Worm (Caenorhabditis elegans) whole organism, L3 larva: ENCODE results near the gene camt-1.
A peak's percentile ranks its signal among the peaks of the same experiment; 100 is the strongest.

Experiments used
- R02D3.7 ChIP-seq: fragments of 150-350 bp; optimal IDR thresholded peaks from 2 replicates; lab custom pipeline; 2014; ENCODE audit warnings: missing biosample characterization, missing genetic modification characterization
- ZK546.5 ChIP-seq: sonication (generic microtip); optimal IDR thresholded peaks from 2 replicates; lab custom pipeline; 2017; ENCODE audit warnings: missing biosample characterization, missing genetic modification characterization
- ama-1 ChIP-seq: fragments of 150-350 bp; optimal IDR thresholded peaks from 2 replicates; lab custom pipeline; 2018
- ceh-16 ChIP-seq: sonication (generic microtip); optimal IDR thresholded peaks from 2 replicates; lab custom pipeline; 2017; ENCODE audit warnings: missing biosample characterization, missing genetic modification characterization
- ceh-28 ChIP-seq: fragments of 150-350 bp; optimal IDR thresholded peaks from 2 replicates; lab custom pipeline; 2014; ENCODE audit warnings: missing biosample characterization, missing genetic modification reagents, missing genetic modification characterization
- daf-12 ChIP-seq: fragments of 150-350 bp; optimal IDR thresholded peaks from 2 replicates; lab custom pipeline; 2014; ENCODE audit warnings: missing biosample characterization, missing genetic modification reagents, missing genetic modification characterization
- egl-27 ChIP-seq: sonication (generic microtip); optimal IDR thresholded peaks from 4 replicates; lab custom pipeline; 2017; ENCODE audit warnings: missing biosample characterization, missing genetic modification reagents, missing genetic modification characterization
- egl-5 ChIP-seq: fragments of 150-350 bp; optimal IDR thresholded peaks from 2 replicates; lab custom pipeline; 2017; ENCODE audit warnings: missing biosample characterization, missing genetic modification reagents, missing genetic modification characterization, inconsistent platforms
- elt-2 ChIP-seq: sonication (generic microtip); optimal IDR thresholded peaks from 2 replicates; lab custom pipeline; 2016; ENCODE audit warnings: missing genetic modification reagents, mild to moderate bottlenecking, missing genetic modification characterization, missing compliant biosample characterization
- elt-3 ChIP-seq, 3 experiments: fragments of 150-350 bp in 1 of 3; sonication (generic microtip) in 2 of 3; optimal IDR thresholded peaks; 2 replicates in 2 of 3; 4 replicates in 1 of 3; lab custom pipeline; 2014 to 2017; ENCODE audit warnings: missing biosample characterization in 3 of 3, missing genetic modification characterization in 3 of 3
- eor-1 ChIP-seq, 2 experiments: fragments of 150-350 bp; optimal IDR thresholded peaks; 2 replicates each; lab custom pipeline; 2014 to 2018; ENCODE audit warnings: missing biosample characterization in 2 of 2, missing genetic modification characterization in 2 of 2
- fkh-10 ChIP-seq: sonication (generic microtip); optimal IDR thresholded peaks from 2 replicates; lab custom pipeline; 2017; ENCODE audit warnings: missing biosample characterization, missing genetic modification reagents, missing genetic modification characterization
- fos-1 ChIP-seq: fragments of 150-350 bp; optimal IDR thresholded peaks from 2 replicates; lab custom pipeline; 2014; ENCODE audit warnings: missing biosample characterization, missing genetic modification characterization
- lin-15B ChIP-seq: fragments of 150-350 bp; optimal IDR thresholded peaks from 2 replicates; lab custom pipeline; 2014; ENCODE audit warnings: missing biosample characterization, missing genetic modification characterization
- lin-39 ChIP-seq: fragments of 150-350 bp; optimal IDR thresholded peaks from 2 replicates; lab custom pipeline; 2018; ENCODE audit warnings: missing biosample characterization, missing genetic modification reagents, missing genetic modification characterization
- lsy-12 ChIP-seq: sonication (generic microtip); optimal IDR thresholded peaks from 2 replicates; lab custom pipeline; 2016; ENCODE audit warnings: mild to moderate bottlenecking, missing genetic modification characterization, missing compliant biosample characterization
- mdl-1 ChIP-seq: fragments of 150-350 bp; optimal IDR thresholded peaks from 2 replicates; lab custom pipeline; 2014; ENCODE audit warnings: missing biosample characterization, missing genetic modification characterization
- nfya-1 ChIP-seq: sonication (generic microtip); optimal IDR thresholded peaks from 2 replicates; lab custom pipeline; 2017; ENCODE audit warnings: missing genetic modification characterization, mild to moderate bottlenecking, missing compliant biosample characterization, antibody characterized with exemption, moderate library complexity; ENCODE audit not compliant: insufficient read depth
- nhr-11 ChIP-seq: fragments of 150-350 bp; optimal IDR thresholded peaks from 2 replicates; lab custom pipeline; 2014; ENCODE audit warnings: missing biosample characterization, missing genetic modification characterization
- nhr-237 ChIP-seq: fragments of 150-350 bp; optimal IDR thresholded peaks from 2 replicates; lab custom pipeline; 2014; ENCODE audit warnings: missing biosample characterization, missing genetic modification characterization
- nhr-25 ChIP-seq: sonication (generic microtip); optimal IDR thresholded peaks from 2 replicates; lab custom pipeline; 2017; ENCODE audit warnings: missing biosample characterization, missing genetic modification characterization
- nhr-43 ChIP-seq: sonication (generic microtip); optimal IDR thresholded peaks from 2 replicates; lab custom pipeline; 2016; ENCODE audit warnings: mild to moderate bottlenecking, missing genetic modification characterization, missing compliant biosample characterization; ENCODE audit not compliant: poor library complexity, severe bottlenecking
- nhr-76 ChIP-seq: fragments of 150-350 bp; sonication (generic microtip); optimal IDR thresholded peaks from 5 replicates; lab custom pipeline; 2014; ENCODE audit warnings: missing biosample characterization, missing genetic modification characterization
- pha-4 ChIP-seq: fragments of 150-350 bp; optimal IDR thresholded peaks from 2 replicates; lab custom pipeline; 2014; ENCODE audit warnings: missing biosample characterization, missing genetic modification reagents, missing genetic modification characterization
- pqm-1 ChIP-seq: fragments of 150-350 bp; optimal IDR thresholded peaks from 2 replicates; lab custom pipeline; 2017; ENCODE audit warnings: missing biosample characterization, missing genetic modification characterization, inconsistent platforms
- sea-2 ChIP-seq: fragments of 150-350 bp; sonication (generic microtip); optimal IDR thresholded peaks from 4 replicates; lab custom pipeline; 2014; ENCODE audit warnings: missing biosample characterization, missing genetic modification reagents, missing genetic modification characterization
- skn-1 ChIP-seq: fragments of 150-350 bp; optimal IDR thresholded peaks from 2 replicates; lab custom pipeline; 2014; ENCODE audit warnings: missing biosample characterization, missing genetic modification characterization
- snpc-4 ChIP-seq: fragments of 150-350 bp; optimal IDR thresholded peaks from 2 replicates; lab custom pipeline; 2014; ENCODE audit warnings: missing biosample characterization, missing genetic modification characterization
- tbx-2 ChIP-seq: sonication (generic microtip); optimal IDR thresholded peaks from 2 replicates; lab custom pipeline; 2016; ENCODE audit warnings: mild to moderate bottlenecking, missing genetic modification characterization, missing compliant biosample characterization
- unc-39 ChIP-seq: sonication (generic microtip); optimal IDR thresholded peaks from 4 replicates; lab custom pipeline; 2017; ENCODE audit warnings: missing biosample characterization, missing genetic modification characterization
- unc-62 ChIP-seq: fragments of 150-350 bp; sonication (generic microtip); optimal IDR thresholded peaks from 4 replicates; lab custom pipeline; 2014; ENCODE audit warnings: missing biosample characterization, missing genetic modification reagents, missing genetic modification characterization
- zag-1 ChIP-seq: fragments of 150-350 bp; optimal IDR thresholded peaks from 2 replicates; lab custom pipeline; 2014; ENCODE audit warnings: missing biosample characterization, missing genetic modification characterization
- ztf-4 ChIP-seq: fragments of 150-350 bp; optimal IDR thresholded peaks from 2 replicates; lab custom pipeline; 2014; ENCODE audit warnings: missing biosample characterization, missing genetic modification characterization

camt-1 gene

DNA sequence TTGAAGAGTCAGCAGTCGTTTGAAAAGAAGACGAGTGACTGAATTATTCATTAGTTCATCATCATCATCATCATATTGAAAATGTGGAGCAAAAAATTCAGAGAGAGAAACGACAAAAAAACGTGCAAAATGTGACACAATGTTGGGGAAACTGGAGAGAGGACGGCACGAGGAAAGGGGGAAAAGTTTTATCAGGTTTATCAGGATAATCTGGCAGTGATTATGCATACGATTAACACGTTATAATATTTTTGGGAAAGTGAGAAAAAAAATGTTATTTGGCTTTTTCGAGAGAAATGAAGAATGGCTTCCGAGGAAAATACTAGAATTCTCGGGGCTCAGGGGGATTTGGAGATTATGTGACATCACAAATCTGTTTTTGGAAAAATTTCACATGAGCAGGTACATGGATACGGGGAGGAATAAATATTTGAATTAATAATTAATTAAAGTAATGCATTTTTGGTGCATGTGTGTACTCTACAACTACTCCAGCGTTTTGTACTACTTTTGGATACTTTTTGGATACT is at the start of gene camt-1:
Gene camt-1 (minus strand): TSS at position 51 of the 530 bp plus-strand sequence.
- no peak for TF ChIP-seq nhr-76 (tag; lab: Kevin White, UChicago)
- TF ChIP-seq ceh-16 = no peak
- no peak for TF ChIP-seq ceh-28
- no peak for TF ChIP-seq lin-15B
- no peak for TF ChIP-seq ZK546.5 (tag; lab: Kevin White, UChicago)
- no peak for TF ChIP-seq nfya-1 (tag; lab: Kevin White, UChicago)
- no peak for TF ChIP-seq nhr-237 (tag; lab: Kevin White, UChicago)

DNA sequence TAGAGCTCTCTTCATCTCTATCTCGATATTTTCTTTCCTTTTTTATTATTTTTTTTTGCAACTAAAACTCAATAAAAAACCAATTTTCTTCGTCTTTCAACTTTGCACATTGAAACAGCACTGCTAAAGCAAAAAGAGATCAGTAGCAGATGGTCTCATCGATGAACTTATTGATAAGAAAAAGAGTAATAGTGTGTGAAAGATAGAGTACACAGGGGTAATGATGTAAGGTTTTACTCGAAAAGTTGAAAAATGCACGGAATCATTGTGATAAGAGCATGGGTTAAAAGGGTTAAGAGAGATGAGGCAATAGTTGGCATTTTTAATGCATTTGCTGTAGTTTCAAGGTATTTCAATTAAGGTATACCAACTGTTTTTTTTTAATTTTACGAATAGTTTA is 47.1 kb upstream of the camt-1 start:
- peak; percentile 83 for TF ChIP-seq pqm-1 (tag; lab: Kevin White, UChicago)
- no peak for TF ChIP-seq unc-62 (GFP tag; lab: Kevin White, UChicago)
- peak; percentile 76 for TF ChIP-seq elt-2 (tag; lab: Kevin White, UChicago)
- peak; percentile 38 for TF ChIP-seq ztf-4
- no peak for TF ChIP-seq nhr-237 (tag; lab: Kevin White, UChicago)
- TF ChIP-seq, all 47 proteins: peak for 3

- TF ChIP-seq nhr-25 (tag; lab: Kevin White, UChicago) = no peak
These were observed 45.8 kb upstream of the camt-1 start, which contains the start of gene K07E1.1 for ce11 chrII:4550783-4551182. Gene K07E1.1, plus strand, starts transcription at chrII:4551083.

DNA sequence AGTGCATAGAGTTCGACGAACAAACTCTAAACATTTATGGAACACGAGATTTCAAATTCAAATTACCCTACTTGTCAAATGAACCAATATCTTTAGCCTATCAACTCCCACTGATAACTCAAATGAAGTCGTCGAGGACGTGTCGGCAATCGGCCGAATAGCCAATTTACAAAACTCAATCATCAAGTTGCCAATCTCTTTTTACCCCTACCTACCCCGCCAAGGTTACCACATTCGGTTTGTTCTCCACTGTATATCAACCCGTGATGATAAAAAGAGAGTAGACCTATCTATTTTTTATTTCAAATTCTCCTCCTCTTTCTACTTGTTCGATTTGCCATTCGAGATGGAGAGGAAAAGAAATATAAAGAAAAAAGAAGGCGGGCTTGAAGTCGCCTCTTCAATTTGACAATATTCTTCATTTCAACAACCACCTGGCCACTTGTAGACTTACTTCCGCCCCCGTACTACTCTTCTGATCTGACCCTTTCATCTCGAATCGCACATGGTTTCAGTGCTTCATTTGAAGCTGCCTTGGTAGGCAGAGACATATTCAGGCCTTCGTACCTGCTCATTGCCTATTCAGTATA is 45.1 kb upstream of the camt-1 start:
- TF ChIP-seq lin-39 (tag; lab: Kevin White, UChicago) (no peak), tbx-2 (tag; lab: Kevin White, UChicago) (no peak), snpc-4 (tag; lab: Kevin White, UChicago) (no peak), nhr-43 (tag; lab: Kevin White, UChicago) (no peak), sea-2 (no peak)

DNA sequence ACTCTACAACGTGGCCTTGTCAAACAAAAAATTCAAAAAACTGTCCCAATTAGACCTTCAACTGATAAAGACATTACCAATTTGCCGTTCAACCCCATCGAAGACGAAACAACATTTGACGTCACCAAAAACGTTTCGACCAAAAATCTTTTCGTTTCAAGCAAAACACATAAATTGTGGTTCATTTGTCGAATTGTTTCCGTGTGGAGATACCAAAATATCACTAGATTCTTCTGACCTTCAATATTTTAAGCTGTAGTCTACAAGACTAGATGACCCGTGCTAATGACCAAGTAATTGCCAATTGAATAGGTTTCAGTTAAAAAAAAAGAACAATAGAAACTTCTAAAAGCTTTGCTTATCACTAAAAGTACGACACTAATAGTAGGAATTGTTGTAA is 43.5 kb upstream of the camt-1 start:
- TF ChIP-seq zag-1 (tag; lab: Kevin White, UChicago) (no peak), egl-5 (tag; lab: Kevin White, UChicago) (no peak), mdl-1 (tag; lab: Kevin White, UChicago) (no peak), ama-1 (lab: Kevin White, UChicago) (no peak), nhr-25 (tag; lab: Kevin White, UChicago) (peak; percentile 28)

DNA sequence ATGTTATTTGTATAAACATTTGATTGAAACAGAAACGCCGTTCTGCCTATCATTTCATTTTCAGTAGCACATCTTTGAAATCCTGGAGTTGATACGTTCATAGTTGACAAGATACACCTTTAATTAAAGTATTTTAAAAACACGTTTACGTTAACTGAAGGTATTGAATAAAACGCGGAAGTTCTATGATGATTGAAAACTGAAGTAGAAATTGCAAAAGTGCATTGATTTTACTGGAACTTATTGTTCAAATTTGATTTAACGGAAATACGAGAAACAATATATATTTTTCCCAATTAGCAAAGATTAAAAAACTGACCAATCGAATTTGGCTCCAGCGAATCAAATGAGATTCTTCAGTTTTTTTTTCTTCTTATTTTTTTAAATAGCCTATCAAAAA is 38.6 kb upstream of the camt-1 start, which contains the start of gene sra-34:
Gene sra-34 (minus strand): TSS at position 101 of the 400 bp plus-strand sequence.
- TF ChIP-seq skn-1 (no peak), R02D3.7 (no peak), pha-4 (tag; lab: Kevin White, UChicago) (no peak), unc-62 (GFP tag; lab: Kevin White, UChicago) (no peak)

DNA sequence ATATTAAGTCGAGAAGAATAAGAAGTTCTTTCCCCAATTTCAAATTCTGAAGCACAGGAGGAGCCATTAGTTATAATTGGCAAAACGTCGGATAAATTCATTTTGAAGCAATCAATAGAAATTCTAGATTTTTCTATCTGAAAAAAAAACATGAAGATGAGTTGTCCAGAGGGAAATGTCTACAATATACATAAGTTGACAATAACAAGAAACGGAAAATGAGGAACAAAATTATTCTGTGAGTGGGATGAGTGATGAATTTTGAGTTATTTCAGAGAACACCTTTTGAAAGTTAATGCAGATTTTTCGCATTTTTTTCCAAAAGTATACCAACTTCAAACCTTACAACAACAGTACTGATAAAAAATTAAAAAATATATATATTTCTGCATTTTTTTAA is 35.7 kb upstream of the camt-1 start, which contains the start of gene sra-36:
Gene sra-36 (minus strand): TSS at position 101 of the 400 bp plus-strand sequence.
- TF ChIP-seq lin-15B = no peak
- no peak for TF ChIP-seq pha-4 (tag; lab: Kevin White, UChicago)
- no peak for TF ChIP-seq daf-12 (tag; lab: Kevin White, UChicago)
- no peak for TF ChIP-seq nhr-11 (tag; lab: Kevin White, UChicago)
- no peak for TF ChIP-seq R02D3.7
- no peak for TF ChIP-seq elt-3 (tag; optimal IDR thresholded peaks at IDR 0.05; lab: Kevin White, UChicago)
- no peak for TF ChIP-seq skn-1
- no peak for TF ChIP-seq eor-1 (tag; optimal IDR thresholded peaks at IDR 0.05; lab: Kevin White, UChicago)
- TF ChIP-seq fos-1 = no peak
- no peak for TF ChIP-seq egl-27
- TF ChIP-seq unc-39 (tag; lab: Kevin White, UChicago) = no peak
- TF ChIP-seq unc-62 (GFP tag; lab: Kevin White, UChicago) = no peak
- TF ChIP-seq nhr-237 (tag; lab: Kevin White, UChicago) = no peak
- no peak for TF ChIP-seq lsy-12 (tag; lab: Kevin White, UChicago)
- TF ChIP-seq fkh-10 (GFP tag; lab: Kevin White, UChicago) = no peak
